Worm (Caenorhabditis elegans): ENCODE data around the gene his-2.

ce11 chrV:16055031-16055430 is 12.9 kb upstream of the his-2 start, which contains the start of gene F14H3.4:
- TF ChIP-seq lin-35 (GFP tag; optimal IDR thresholded peaks at IDR 0.05) (no peak), xnd-1 (tag; optimal IDR thresholded peaks at IDR 0.05) (peak; percentile 42), ceh-100 (GFP tag; IDR thresholded peaks at IDR 0.05) (no peak), dpl-1 (GFP tag; optimal IDR thresholded peaks at IDR 0.05) (peak; percentile 5), madf-8 (GFP tag; conservative IDR thresholded peaks at IDR 0.05) (peak; percentile 69)

Measured in whole organism, young adult.